Fruit fly (Drosophila melanogaster) S2 (cell line): ENCODE data around the gene CG15283.

Source experiments
- CG8478 ChIP-seq: fragments of >200 bp; optimal IDR thresholded peaks from 2 replicates; lab custom pipeline; 2018
- CTCF ChIP-seq, 2 experiments: fragments of >200 bp; optimal IDR thresholded peaks; 2 replicates each; lab custom pipeline; 2018

The CG15283 gene

DNA sequence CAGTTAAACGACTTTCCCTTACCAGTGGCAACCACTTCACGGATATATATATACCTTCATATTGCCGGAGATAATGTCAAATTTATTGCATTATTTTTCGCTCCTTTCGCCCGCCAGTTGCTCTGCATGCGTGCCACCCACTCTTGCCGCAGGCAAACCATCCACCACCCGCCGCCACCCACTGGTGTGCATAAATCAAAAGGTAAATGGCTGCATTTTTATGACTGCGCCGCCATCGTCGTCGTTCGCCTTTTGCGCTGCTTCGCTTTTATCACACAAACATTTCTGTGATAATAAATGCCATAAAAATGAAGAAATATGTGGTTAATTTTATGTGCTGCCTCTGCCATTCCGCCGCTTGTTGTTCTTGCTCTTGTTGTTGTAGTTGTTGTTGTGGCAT is 37.4 kb upstream of the CG15283 start:
- TF ChIP-seq CTCF (optimal IDR thresholded peaks at IDR 0.05; lab: Kevin White, UChicago) = no peak
- TF ChIP-seq CG8478 = no peak

DNA sequence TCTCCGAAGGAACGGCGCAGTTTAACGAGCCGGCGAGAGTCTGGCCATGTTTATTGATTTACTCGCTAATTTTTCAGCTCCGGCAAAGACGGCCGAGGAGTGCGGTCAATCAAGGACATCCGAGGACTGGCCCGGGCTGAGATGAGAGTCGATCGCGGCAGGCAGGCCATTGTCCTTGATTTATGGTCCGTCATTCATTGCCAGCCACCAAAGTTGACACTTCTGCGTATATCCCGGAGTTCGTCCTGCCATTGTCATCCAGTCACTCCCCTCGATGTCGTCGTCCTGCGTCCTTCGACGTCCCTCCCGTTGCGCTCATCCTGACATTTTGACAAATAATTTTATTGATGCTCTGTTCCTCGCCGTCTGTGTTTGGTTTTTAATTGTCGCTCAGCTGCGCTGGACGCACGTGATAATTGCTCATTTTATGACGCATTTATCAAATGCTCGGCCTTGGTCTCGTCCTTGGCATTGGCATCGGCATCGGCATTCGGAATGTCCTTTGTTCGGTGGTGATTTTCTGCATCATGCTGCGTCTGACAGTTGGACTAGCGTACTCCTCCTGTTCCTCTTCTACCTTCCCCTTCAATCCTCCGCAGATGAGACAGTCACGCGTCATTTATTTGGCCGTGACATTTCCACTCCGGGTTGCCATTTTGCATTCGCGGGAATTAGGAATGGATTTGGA is 35.5 kb upstream of the CG15283 start:
- TF ChIP-seq CG8478 = no peak
- no peak for TF ChIP-seq CTCF (optimal IDR thresholded peaks at IDR 0.05; lab: Kevin White, UChicago)

DNA sequence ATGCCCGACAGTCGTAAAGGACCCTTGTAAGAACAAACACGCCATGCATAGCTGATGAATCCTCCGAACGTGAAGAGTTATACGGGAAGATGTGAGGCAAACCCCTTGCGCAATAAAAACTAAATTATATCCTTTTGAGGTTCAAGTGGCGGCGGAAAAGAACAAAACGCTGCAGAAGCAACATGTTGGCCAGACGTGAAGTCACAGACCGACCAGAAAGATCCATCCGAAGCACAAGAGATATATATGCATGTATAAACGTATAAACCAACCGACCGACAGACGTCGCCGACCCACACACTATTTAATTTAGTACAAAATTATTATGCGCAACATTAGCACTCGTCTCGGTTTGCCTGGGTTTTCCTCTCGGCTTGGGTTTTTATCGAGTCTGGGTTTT is 34.1 kb upstream of the CG15283 start:
- TF ChIP-seq CTCF (optimal IDR thresholded peaks at IDR 0.05; lab: Kevin White, UChicago) (no peak), CG8478 (no peak)

DNA sequence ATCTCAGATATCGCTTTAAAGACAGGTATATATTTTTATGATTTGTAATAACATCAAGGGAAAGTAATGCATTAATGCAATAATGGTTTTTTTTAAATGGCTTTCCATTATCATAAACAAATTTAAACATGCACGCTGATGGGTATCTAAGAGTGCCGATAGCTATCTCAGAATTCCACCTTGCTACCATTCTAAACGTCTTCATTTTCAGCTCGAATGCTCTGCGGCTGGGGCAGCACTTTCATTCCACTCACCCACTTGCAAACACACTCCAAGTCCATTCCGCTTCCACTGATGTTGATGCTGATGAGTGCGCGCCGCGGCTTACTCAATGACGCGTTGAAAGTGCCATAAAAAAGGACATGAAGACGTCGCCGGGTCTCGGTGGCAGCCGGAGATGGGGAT is 33.2 kb upstream of the CG15283 start:
- TF ChIP-seq CTCF (optimal IDR thresholded peaks at IDR 0.05; lab: Kevin White, UChicago) (no peak), CG8478 (no peak)

DNA sequence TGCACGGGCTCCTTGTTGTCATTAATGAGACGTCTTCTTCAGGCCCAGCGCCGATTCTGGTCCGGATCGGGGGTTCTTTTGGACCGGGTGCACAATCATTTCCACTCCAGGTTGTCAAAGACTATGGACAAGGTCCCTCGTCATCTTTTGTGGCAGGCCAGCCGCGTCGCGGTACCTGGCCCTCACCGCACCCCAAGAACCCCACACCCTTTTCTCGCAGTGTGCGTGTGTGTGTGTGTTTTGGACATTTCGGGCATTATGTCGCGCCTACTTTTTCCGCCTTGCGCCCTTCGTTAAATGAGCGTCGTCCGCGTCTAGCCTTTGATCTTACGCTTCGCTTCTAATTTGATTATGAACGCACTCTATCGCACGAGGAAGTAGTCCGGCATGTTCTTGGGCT is 32.7 kb upstream of the CG15283 start:
- TF ChIP-seq CTCF (optimal IDR thresholded peaks at IDR 0.05; lab: Kevin White, UChicago) = no peak
- no peak for TF ChIP-seq CG8478

- TF ChIP-seq CTCF (optimal IDR thresholded peaks at IDR 0.05; lab: Kevin White, UChicago) (no peak), CG8478 (no peak)
Measured at dm6 chr2L:14478864-14479263, 28.1 kb upstream of the CG15283 start.

dm6 chr2L:14477464-14478239 is 26.9 kb upstream of the CG15283 start:
- TF ChIP-seq CTCF (optimal IDR thresholded peaks at IDR 0.05; lab: Kevin White, UChicago) (no peak), CG8478 (no peak)

- TF ChIP-seq CG8478 (no peak), CTCF (optimal IDR thresholded peaks at IDR 0.05; lab: Kevin White, UChicago) (no peak)
Measured at dm6 chr2L:14476501-14477067, 25.9 kb upstream of the CG15283 start.

dm6 chr2L:14474987-14475386 is 24.3 kb upstream of the CG15283 start:
- TF ChIP-seq CTCF (optimal IDR thresholded peaks at IDR 0.05; lab: Kevin White, UChicago) (no peak), CG8478 (no peak)

DNA sequence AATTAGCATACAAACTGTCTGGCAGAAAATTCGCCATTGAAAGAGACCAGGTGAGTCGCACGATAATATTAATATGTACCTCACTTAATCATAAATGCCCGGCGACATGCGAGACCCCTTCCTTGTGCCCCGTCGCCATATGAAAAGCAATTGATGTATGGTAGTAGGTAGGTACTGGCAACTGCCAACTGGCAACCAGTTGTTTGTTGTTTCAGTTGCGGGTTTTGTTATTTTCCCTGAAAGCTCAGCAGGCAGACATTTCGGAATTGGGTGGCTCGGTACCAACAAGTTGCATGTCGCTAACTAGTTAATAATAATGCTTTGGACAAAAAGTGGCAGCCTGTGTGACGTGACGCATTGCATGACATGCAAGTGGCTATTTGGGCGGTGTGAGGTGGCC is 23.7 kb upstream of the CG15283 start:
- no peak for TF ChIP-seq CG8478

DNA sequence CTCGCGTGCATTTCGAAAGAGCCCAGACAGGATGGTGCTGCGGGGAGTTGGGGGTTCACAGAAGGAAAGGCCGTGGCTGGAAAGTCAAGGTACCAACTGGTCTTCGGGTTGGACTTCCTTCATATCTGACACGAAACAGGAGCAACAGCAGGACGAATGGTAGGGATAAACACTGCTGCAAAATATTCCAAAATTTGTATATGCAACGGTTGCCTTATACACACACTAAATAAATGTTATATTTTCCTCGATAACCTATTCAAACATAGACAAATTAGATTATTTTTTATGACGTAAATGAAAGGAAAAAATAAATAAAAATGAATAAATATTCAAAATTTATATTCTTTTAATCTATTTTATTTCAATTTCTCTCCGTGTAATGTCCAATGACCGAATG is 19.0 kb upstream of the CG15283 start:
- no peak for TF ChIP-seq CTCF (optimal IDR thresholded peaks at IDR 0.05; lab: Kevin White, UChicago)
- no peak for TF ChIP-seq CG8478

DNA sequence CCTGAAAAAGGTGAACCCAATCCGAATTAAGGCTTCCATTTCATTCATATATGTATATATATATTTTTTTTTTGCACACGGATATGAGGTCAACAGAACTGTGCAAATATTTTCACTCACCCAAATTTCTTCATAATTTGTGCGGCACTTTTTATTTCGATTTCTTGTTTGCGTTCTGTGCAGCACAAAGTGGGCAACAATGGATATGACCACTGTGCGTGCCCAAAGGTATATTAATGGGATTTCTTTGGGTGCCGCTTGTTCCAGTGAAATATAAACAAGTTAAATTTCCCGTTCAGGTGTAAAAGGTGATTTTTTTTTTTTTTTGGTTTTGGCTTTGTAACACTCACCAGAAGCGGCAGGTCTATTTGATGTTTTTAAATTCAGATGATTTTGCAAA is 14.3 kb upstream of the CG15283 start:
- TF ChIP-seq CTCF (optimal IDR thresholded peaks at IDR 0.05; lab: Kevin White, UChicago) = no peak
- TF ChIP-seq CG8478 = no peak

dm6 chr2L:14464328-14464727 is 13.6 kb upstream of the CG15283 start:
- TF ChIP-seq CG8478 = no peak
- no peak for TF ChIP-seq CTCF (optimal IDR thresholded peaks at IDR 0.05; lab: Kevin White, UChicago)

DNA sequence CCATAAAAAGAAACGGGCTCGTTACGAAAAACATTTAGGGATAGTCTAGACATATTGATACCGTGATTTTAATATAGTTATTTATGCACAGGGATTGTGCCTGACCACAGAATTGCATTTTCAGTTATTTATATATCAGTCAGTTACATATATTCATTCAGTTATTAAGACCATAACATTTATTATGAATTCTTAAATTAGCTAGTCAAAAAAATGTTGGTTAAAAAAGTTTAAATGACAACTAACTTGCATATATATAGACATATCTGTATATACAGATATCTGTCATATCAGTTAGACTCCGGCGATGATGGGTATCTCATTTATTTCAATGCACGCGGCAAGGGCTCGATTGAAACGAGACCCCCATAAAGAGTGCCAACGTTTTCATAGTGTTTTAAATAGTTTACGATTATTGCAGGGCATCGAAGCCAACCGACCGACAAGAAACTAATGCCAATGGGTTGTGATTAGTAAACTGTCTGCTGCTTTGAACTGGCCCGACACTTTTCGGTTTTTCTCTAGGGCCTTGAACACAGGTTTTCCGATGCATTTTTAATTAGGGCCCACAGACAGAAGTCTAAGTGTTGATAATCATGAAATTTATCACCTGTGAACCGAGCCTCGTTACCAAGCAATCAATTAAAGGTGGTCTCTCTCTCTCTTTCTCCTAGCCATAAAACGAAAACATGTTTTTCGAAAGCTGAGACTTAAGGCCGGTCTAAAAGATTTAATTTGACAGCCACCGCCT is 12.1 kb upstream of the CG15283 start:
- TF ChIP-seq CG8478 (no peak), CTCF (optimal IDR thresholded peaks at IDR 0.05; lab: Kevin White, UChicago) (no peak)

DNA sequence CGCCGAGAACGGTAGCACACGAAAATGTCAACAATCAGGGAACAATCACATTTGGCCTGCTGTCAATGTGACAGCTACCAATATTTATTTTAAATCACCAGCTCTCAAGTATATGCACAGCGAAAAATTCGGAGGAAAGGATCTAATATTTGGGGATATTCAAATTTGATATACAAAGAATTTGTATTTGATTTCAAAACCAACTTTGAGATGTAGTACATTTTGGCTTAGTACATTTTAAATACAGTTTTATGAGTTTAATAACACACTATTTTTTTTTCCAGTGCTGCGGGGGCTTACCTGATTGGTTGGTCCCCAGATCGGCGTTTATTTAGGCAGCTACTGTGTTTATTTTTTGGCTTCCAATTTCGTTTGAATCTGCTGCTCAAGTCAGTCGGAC is 10.3 kb upstream of the CG15283 start:
- TF ChIP-seq CG8478 (no peak), CTCF (optimal IDR thresholded peaks at IDR 0.05; lab: Kevin White, UChicago) (no peak)

DNA sequence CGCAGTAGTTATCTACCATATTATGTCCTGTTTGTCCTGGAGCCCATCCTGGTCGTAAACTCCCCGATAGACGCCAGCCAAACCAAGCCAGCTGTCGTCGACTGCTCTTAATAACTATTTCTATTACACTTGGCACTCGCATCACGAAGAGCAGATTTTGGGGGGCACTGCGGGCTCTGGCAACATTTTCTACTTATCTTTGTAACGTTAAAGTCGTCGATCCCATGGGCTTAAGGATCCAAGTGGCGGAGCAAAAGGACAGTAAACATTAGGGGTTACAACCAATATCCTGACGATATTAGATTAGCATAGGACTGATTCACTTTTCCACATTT is 9.3 kb upstream of the CG15283 start:
- TF ChIP-seq CTCF (optimal IDR thresholded peaks at IDR 0.05; lab: Kevin White, UChicago) = no peak
- TF ChIP-seq CG8478 = no peak
